Worm (Caenorhabditis elegans) whole organism, late embryonic: ENCODE measurements around the gene irg-2.

Experiments used
- T23F11.4 ChIP-seq: fragments of 200-800 bp; sonication (Bioruptor generic); optimal IDR thresholded peaks from 2 replicates; lab custom pipeline; 2018; ENCODE audit warnings: mild to moderate bottlenecking, missing genetic modification characterization, missing compliant biosample characterization
- ceh-18 ChIP-seq: sonication (generic microtip); optimal IDR thresholded peaks from 2 replicates; lab custom pipeline; 2016; ENCODE audit warnings: missing genetic modification characterization, missing compliant biosample characterization
- ceh-19 ChIP-seq: fragments of 200-800 bp; sonication (Bioruptor generic); optimal IDR thresholded peaks from 2 replicates; lab custom pipeline; 2018; ENCODE audit warnings: mild to moderate bottlenecking, missing genetic modification characterization, missing compliant biosample characterization
- ceh-22 ChIP-seq: sonication (generic microtip); optimal IDR thresholded peaks from 2 replicates; lab custom pipeline; 2017; ENCODE audit warnings: missing biosample characterization, missing genetic modification characterization
- ceh-30 ChIP-seq: fragments of 150-350 bp; optimal IDR thresholded peaks from 2 replicates; lab custom pipeline; 2014; ENCODE audit warnings: missing biosample characterization, missing genetic modification characterization
- ceh-9 ChIP-seq: sonication (generic microtip); optimal IDR thresholded peaks from 2 replicates; lab custom pipeline; 2016; ENCODE audit warnings: mild to moderate bottlenecking, missing genetic modification characterization, inconsistent platforms, missing compliant biosample characterization
- eyg-1 ChIP-seq: sonication (generic microtip); optimal IDR thresholded peaks from 2 replicates; lab custom pipeline; 2016; ENCODE audit warnings: missing genotype, missing genetic modification characterization, missing compliant biosample characterization
- fkh-6 ChIP-seq: sonication (generic microtip); optimal IDR thresholded peaks from 2 replicates; lab custom pipeline; 2016; ENCODE audit warnings: missing genetic modification characterization, missing compliant biosample characterization
- hlh-15 ChIP-seq: sonication (generic microtip); optimal IDR thresholded peaks from 2 replicates; lab custom pipeline; 2016; ENCODE audit warnings: missing genetic modification characterization, missing compliant biosample characterization
- hlh-6 ChIP-seq: sonication (generic microtip); optimal IDR thresholded peaks from 2 replicates; lab custom pipeline; 2016; ENCODE audit warnings: missing genotype, missing genetic modification characterization, missing compliant biosample characterization
- lin-11 ChIP-seq: fragments of 200-800 bp; sonication (Bioruptor generic); optimal IDR thresholded peaks from 2 replicates; lab custom pipeline; 2018; ENCODE audit warnings: mild to moderate bottlenecking, missing genetic modification characterization, missing compliant biosample characterization
- madf-2 ChIP-seq: sonication (generic microtip); optimal IDR thresholded peaks from 2 replicates; lab custom pipeline; 2017; ENCODE audit warnings: missing genetic modification characterization, missing compliant biosample characterization
- mec-3 ChIP-seq: sonication (generic microtip); optimal IDR thresholded peaks from 2 replicates; lab custom pipeline; 2016; ENCODE audit warnings: borderline replicate concordance, missing genetic modification characterization, missing compliant biosample characterization
- nfya-1 ChIP-seq: sonication (generic microtip); optimal IDR thresholded peaks from 2 replicates; lab custom pipeline; 2017; ENCODE audit warnings: missing genetic modification characterization, mild to moderate bottlenecking, missing compliant biosample characterization, antibody characterized with exemption, moderate library complexity
- pat-9 ChIP-seq: fragments of 200-800 bp; sonication (Bioruptor generic); optimal IDR thresholded peaks from 2 replicates; lab custom pipeline; 2018; ENCODE audit warnings: mild to moderate bottlenecking, missing genetic modification characterization, moderate library complexity, missing compliant biosample characterization
- sdc-2 ChIP-seq: sonication (generic microtip); optimal IDR thresholded peaks from 2 replicates; lab custom pipeline; 2016; ENCODE audit warnings: missing genotype, missing genetic modification characterization, missing compliant biosample characterization
- syd-9 ChIP-seq: sonication (generic microtip); optimal IDR thresholded peaks from 2 replicates; lab custom pipeline; 2016; ENCODE audit warnings: mild to moderate bottlenecking, missing genetic modification characterization, moderate library complexity, missing compliant biosample characterization
- unc-42 ChIP-seq: sonication (generic microtip); optimal IDR thresholded peaks from 2 replicates; lab custom pipeline; 2016; ENCODE audit warnings: missing genotype, missing genetic modification characterization, missing compliant biosample characterization
- unc-55 ChIP-seq: sonication (generic microtip); optimal IDR thresholded peaks from 2 replicates; lab custom pipeline; 2017; ENCODE audit warnings: missing biosample characterization, missing genetic modification reagents, missing genetic modification characterization

Gene irg-2

DNA sequence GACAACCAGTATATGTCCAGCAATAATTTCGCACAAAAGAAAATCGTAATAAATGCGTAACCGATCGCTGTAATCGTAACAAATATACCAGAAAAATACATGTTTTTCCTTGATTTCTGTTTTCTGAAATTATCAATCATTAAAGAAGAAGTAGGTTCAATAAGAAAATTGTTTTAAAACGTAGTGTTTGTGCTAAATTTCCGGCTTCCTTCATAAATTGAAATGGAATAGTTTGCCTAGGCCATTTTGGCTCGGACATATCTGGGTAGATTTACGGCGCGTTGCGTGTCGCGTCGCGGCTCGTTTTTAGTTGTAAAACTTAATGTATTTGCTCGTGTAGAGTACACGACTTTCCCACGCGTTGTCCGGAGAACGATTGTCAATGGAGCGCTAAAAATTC, 41.0 kb downstream of the irg-2 start, which contains the start of gene F38H12.5:
TSS of gene F38H12.5 (minus strand) at position 101 of the 400 bp plus-strand sequence.
- no peak for TF ChIP-seq hlh-15
- no peak for TF ChIP-seq ceh-30
- TF ChIP-seq lin-11 (tag; lab: Kevin White, UChicago), result no peak
- no peak for TF ChIP-seq fkh-6 (tag; lab: Kevin White, UChicago)
- TF ChIP-seq syd-9, result no peak
- TF ChIP-seq ceh-18 (tag; lab: Kevin White, UChicago), result no peak
- TF ChIP-seq mec-3 (tag; lab: Kevin White, UChicago), result no peak
- no peak for TF ChIP-seq ceh-19 (GFP tag; lab: Kevin White, UChicago)
- no peak for TF ChIP-seq sdc-2 (tag; lab: Kevin White, UChicago)
- no peak for TF ChIP-seq madf-2 (tag; lab: Kevin White, UChicago)
- no peak for TF ChIP-seq unc-42 (tag; lab: Kevin White, UChicago)
- no peak for TF ChIP-seq hlh-6 (tag; lab: Kevin White, UChicago)
- TF ChIP-seq ceh-9 (tag; lab: Kevin White, UChicago), result no peak
- TF ChIP-seq T23F11.4, result no peak
- TF ChIP-seq ceh-22 (tag; lab: Kevin White, UChicago), result no peak
- TF ChIP-seq pat-9 (tag; lab: Kevin White, UChicago), result no peak
- no peak for TF ChIP-seq nfya-1 (tag; lab: Kevin White, UChicago)
- TF ChIP-seq unc-55 (GFP tag; lab: Kevin White, UChicago), result no peak
- TF ChIP-seq eyg-1, result no peak
